Fruit fly (Drosophila melanogaster): ENCODE results near the gene Strump.

Strump gene

DNA sequence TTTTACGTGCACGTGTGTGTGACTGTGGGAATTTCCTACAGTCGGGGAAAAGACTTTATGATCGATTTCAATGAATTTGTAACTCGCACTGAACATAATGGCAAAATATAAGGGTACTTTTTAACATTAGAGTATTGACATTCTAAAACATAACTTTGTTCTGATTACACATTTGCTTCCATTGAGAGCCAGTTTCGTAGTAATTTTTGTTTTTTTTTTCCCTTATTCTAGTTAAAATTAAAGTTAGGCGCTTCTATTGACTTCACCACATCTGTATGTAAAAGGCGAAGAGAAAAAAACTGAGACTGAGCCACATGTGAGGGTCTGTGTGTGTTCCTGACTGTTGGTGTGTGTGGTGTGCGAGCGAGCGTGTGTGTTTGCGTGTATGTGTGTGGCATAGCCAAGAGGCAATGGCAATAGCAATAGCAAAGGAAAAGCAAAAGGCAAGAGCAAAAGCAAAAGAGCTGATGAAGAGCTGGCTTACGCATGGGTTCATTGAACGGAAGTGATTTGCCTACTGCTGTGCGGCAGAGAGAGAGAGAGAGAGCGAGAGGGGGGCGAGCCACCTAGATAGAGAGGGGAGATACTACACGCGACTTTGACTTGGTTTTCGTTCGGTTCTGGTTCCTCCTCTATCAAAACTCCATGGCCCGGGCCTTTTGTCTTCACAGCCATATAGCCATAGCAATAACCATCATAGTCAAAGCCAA, 40.2 kb downstream of the Strump start:
- TF ChIP-seq fkh (GFP tag; optimal IDR thresholded peaks at IDR 0.05) (peak; percentile 46), cyc (GFP tag; optimal IDR thresholded peaks at IDR 0.05) (peak; percentile 45), ss (GFP tag; optimal IDR thresholded peaks at IDR 0.05) (peak in 1 of 2 experiments; percentile 50), topi (GFP tag; optimal IDR thresholded peaks at IDR 0.05) (peak; percentile 43), CG8632 (GFP tag; optimal IDR thresholded peaks at IDR 0.05) (peak; percentile 57), CG31627 (GFP tag; optimal IDR thresholded peaks at IDR 0.05) (peak; percentile 43), CG8119 (GFP tag; IDR thresholded peaks at IDR 0.05) (peak; percentile 85), fd59A (GFP tag; optimal IDR thresholded peaks at IDR 0.05) (peak; percentile 30), esn (GFP tag; optimal IDR thresholded peaks at IDR 0.05) (peak; percentile 56), CG11902 (GFP tag; optimal IDR thresholded peaks at IDR 0.05) (peak; percentile 45), fd85E (GFP tag; optimal IDR thresholded peaks at IDR 0.05) (peak; percentile 13), svp (GFP tag) (no peak), salr (GFP tag; optimal IDR thresholded peaks at IDR 0.05) (peak in 1 of 2 experiments; percentile 71), CG6163 (GFP tag; IDR thresholded peaks at IDR 0.05) (peak; percentile 53), Hr39 (GFP tag; optimal IDR thresholded peaks at IDR 0.05) (peak; percentile 48), lz (GFP tag; optimal IDR thresholded peaks at IDR 0.05) (no peak), eg (GFP tag; IDR thresholded peaks at IDR 0.05) (peak; percentile 75), CG32006 (GFP tag; optimal IDR thresholded peaks at IDR 0.05) (peak; percentile 93), CG7368 (GFP tag; optimal IDR thresholded peaks at IDR 0.05) (no peak), OdsH (GFP tag; optimal IDR thresholded peaks at IDR 0.05) (peak; percentile 84), CG4318 (GFP tag; optimal IDR thresholded peaks at IDR 0.05) (peak; percentile 78), Sox102F (GFP tag; optimal IDR thresholded peaks at IDR 0.05) (peak; percentile 47), CG16779 (tag; optimal IDR thresholded peaks at IDR 0.05) (peak; percentile 27), dsx (GFP tag; optimal IDR thresholded peaks at IDR 0.05; ENCODE audit: poor library complexity, severe bottlenecking) (peak; percentile 33), Hr4 (GFP tag; optimal IDR thresholded peaks at IDR 0.05) (peak; percentile 89), CG9139 (GFP tag; optimal IDR thresholded peaks at IDR 0.05) (no peak), Ets21C (GFP tag; optimal IDR thresholded peaks at IDR 0.05) (no peak), CG8319 (GFP tag; optimal IDR thresholded peaks at IDR 0.05) (peak; percentile 31), CG3919 (GFP tag; optimal IDR thresholded peaks at IDR 0.05) (peak; percentile 78), CG6854 (GFP tag; optimal IDR thresholded peaks at IDR 0.05) (no peak), dac (GFP tag; optimal IDR thresholded peaks at IDR 0.05) (peak; percentile 65), Eip75B (GFP tag; optimal IDR thresholded peaks at IDR 0.05) (peak; percentile 57), Lpt (GFP tag; optimal IDR thresholded peaks at IDR 0.05) (peak; percentile 72), CG6792 (GFP tag; optimal IDR thresholded peaks at IDR 0.05) (peak; percentile 61), Sox14 (GFP tag; optimal IDR thresholded peaks at IDR 0.05) (peak; percentile 85), CG6808 (GFP tag; optimal IDR thresholded peaks at IDR 0.05) (peak; percentile 56), CG3032 (tag; optimal IDR thresholded peaks at IDR 0.05) (peak; percentile 63), spab (GFP tag; optimal IDR thresholded peaks at IDR 0.05) (peak; percentile 49), Hr38 (GFP tag; optimal IDR thresholded peaks at IDR 0.05) (no peak), CG10631 (GFP tag; optimal IDR thresholded peaks at IDR 0.05) (peak; percentile 74), achi (GFP tag; optimal IDR thresholded peaks at IDR 0.05) (peak; percentile 84), Ets96B (tag; optimal IDR thresholded peaks at IDR 0.05) (peak; percentile 61), pdm3 (GFP tag; optimal IDR thresholded peaks at IDR 0.05) (peak; percentile 83), Blimp-1 (GFP tag; optimal IDR thresholded peaks at IDR 0.05) (no peak), CG1621 (tag; optimal IDR thresholded peaks at IDR 0.05) (peak; percentile 24), Sox15 (GFP tag; optimal IDR thresholded peaks at IDR 0.05) (peak; percentile 40), CG10669 (GFP tag; optimal IDR thresholded peaks at IDR 0.05) (peak; percentile 62), Eip78C (GFP tag) (peak; percentile 93), CG11294 (GFP tag; IDR thresholded peaks at IDR 0.05) (peak; percentile 69; the same call in 1 of the 2 replicates), CG15336 (GFP tag; IDR thresholded peaks at IDR 0.05) (peak; percentile 88), Eip93F (GFP tag; optimal IDR thresholded peaks at IDR 0.05) (no peak)
